Fruit fly (Drosophila melanogaster): ENCODE measurements around the gene CG5347.

The CG5347 gene

DNA sequence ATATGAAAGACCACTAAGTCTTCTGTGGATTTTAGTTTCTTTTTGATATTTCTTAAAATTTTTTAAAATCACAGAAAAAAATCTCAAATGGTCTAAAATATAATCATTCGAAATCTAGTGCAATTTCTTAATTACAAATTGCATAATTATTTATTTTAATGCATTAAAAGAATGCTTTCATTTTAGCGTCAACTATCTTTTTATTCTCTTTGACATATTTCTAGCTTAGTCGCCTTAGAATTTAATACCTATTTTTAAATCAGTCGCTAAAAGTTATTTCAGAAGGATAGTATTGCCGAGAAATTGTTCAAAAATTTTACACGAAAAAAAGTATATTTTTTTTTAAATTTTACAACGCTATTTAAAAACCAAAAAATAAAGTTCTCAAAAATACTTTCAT, at the start of gene CG5347:
CG5347 (plus strand) TSS at position 301 of the 400 bp plus-strand sequence.
- TF ChIP-seq ovo (GFP tag; optimal IDR thresholded peaks at IDR 0.05) (no peak), CG11617 (GFP tag; optimal IDR thresholded peaks at IDR 0.05) (no peak)

- TF ChIP-seq CG11617 (GFP tag; optimal IDR thresholded peaks at IDR 0.05): no peak
- no peak for TF ChIP-seq cic (GFP tag; optimal IDR thresholded peaks at IDR 0.05)
- no peak for TF ChIP-seq pad (GFP tag; optimal IDR thresholded peaks at IDR 0.05)
Measured at dm6 chrX:14727580-14727979, 49.0 kb upstream of the CG5347 start.

DNA sequence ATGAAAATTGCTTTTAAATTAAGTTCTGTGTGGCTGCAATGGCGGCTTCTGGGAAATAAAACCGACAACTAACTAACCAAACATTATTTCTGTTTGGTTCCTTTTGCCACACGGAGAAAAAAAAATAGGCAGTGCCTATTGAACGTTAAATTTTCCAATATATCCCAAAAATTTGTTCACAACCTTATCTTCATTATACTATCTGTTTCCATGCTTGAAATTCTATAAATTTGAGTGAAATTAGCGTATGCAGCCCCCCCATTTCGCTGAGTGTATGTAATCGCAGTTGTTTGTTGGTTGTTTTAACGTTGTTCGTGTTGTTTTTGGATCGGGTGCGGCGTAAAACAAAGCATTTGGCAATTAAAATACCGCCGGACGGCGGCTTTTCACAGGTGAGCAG, 38.2 kb upstream of the CG5347 start:
- no peak for TF ChIP-seq Crg-1 (GFP tag; optimal IDR thresholded peaks at IDR 0.05)
- TF ChIP-seq tj (GFP tag; optimal IDR thresholded peaks at IDR 0.05): no peak
- TF ChIP-seq CG33017 (tag; optimal IDR thresholded peaks at IDR 0.05): no peak
- TF ChIP-seq toe (GFP tag; optimal IDR thresholded peaks at IDR 0.05): no peak
- no peak for TF ChIP-seq CG7045 (GFP tag; optimal IDR thresholded peaks at IDR 0.05)
- TF ChIP-seq CG11617 (GFP tag; optimal IDR thresholded peaks at IDR 0.05): no peak
- TF ChIP-seq cnc (optimal IDR thresholded peaks at IDR 0.05): no peak
- no peak for TF ChIP-seq cic (GFP tag; optimal IDR thresholded peaks at IDR 0.05)
- no peak for TF ChIP-seq pad (GFP tag; optimal IDR thresholded peaks at IDR 0.05)
- TF ChIP-seq bab1 (GFP tag; optimal IDR thresholded peaks at IDR 0.05): no peak

DNA sequence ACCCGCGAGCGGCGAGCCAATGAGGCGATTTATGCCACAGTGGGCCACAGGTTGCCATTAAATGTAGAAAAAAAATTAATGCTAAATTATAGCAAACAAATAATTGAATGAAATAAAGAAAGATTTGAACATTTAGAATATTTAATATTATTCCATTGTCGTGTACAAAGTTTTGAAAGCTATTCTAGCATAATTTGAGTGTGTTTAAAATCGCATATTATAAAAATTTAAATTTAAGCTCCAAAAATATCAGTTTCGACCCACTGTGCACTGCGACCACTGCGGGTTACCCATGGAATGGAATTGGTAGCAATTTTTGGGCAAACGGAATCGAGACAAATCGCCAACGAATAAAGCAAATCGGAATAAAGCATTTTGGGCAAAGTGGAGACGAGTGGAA, 32.8 kb upstream of the CG5347 start:
- no peak for TF ChIP-seq CG12768 (GFP tag; optimal IDR thresholded peaks at IDR 0.05)
- TF ChIP-seq kay (GFP tag; ENCODE audit: borderline replicate concordance): peak; percentile 7

dm6 chrX:14749086-14749874, 27.3 kb upstream of the CG5347 start, which contains the start of gene NetB:
Gene NetB (minus strand): TSS chrX:14749376.
- no peak for TF ChIP-seq tj (GFP tag; optimal IDR thresholded peaks at IDR 0.05)

dm6 chrX:14750448-14750847, 26.1 kb upstream of the CG5347 start:
- TF ChIP-seq ovo (GFP tag; optimal IDR thresholded peaks at IDR 0.05) (no peak), Clk (GFP tag; optimal IDR thresholded peaks at IDR 0.05) (no peak), CG33017 (tag; optimal IDR thresholded peaks at IDR 0.05) (no peak), cic (GFP tag; optimal IDR thresholded peaks at IDR 0.05) (no peak), CG14711 (tag; optimal IDR thresholded peaks at IDR 0.05) (no peak), Hr96 (GFP tag; optimal IDR thresholded peaks at IDR 0.05) (no peak), CG11617 (GFP tag; optimal IDR thresholded peaks at IDR 0.05) (no peak), CG7045 (GFP tag; optimal IDR thresholded peaks at IDR 0.05) (no peak)

DNA sequence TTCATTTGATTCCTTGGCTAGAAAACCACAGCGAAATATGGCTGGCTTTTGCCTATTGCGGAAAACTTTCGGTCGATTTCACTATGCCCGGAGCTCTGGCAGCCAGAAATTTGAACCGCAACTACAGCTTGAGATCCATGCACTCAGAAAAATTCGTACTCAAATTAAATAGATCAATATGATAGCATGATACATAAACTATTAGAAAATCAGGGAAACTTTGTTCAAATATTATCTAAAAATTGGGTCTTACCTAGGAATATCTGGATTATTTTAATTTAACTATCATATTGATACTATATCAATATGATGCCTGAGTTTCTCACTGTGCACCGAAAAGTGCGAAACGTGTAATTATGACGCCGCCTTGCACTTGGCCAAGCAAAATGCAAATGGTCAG, 25.4 kb upstream of the CG5347 start:
- TF ChIP-seq cic (GFP tag; optimal IDR thresholded peaks at IDR 0.05): no peak
- no peak for TF ChIP-seq CG5204 (GFP tag; optimal IDR thresholded peaks at IDR 0.05)
- TF ChIP-seq CG7045 (GFP tag; optimal IDR thresholded peaks at IDR 0.05): no peak
- no peak for TF ChIP-seq cnc (optimal IDR thresholded peaks at IDR 0.05)
- no peak for TF ChIP-seq Crg-1 (GFP tag; optimal IDR thresholded peaks at IDR 0.05)
- TF ChIP-seq Hr96 (GFP tag; optimal IDR thresholded peaks at IDR 0.05): no peak
- no peak for TF ChIP-seq CG14711 (tag; optimal IDR thresholded peaks at IDR 0.05)
- no peak for TF ChIP-seq CG1620 (GFP tag; optimal IDR thresholded peaks at IDR 0.05)
- no peak for TF ChIP-seq ovo (GFP tag; optimal IDR thresholded peaks at IDR 0.05)
- TF ChIP-seq CG11617 (GFP tag; optimal IDR thresholded peaks at IDR 0.05): no peak
- no peak for TF ChIP-seq CG7101 (tag; optimal IDR thresholded peaks at IDR 0.05)
- TF ChIP-seq CG33017 (tag; optimal IDR thresholded peaks at IDR 0.05): no peak
- TF ChIP-seq bab1 (GFP tag; optimal IDR thresholded peaks at IDR 0.05): no peak

dm6 chrX:14765024-14765423, 11.6 kb upstream of the CG5347 start:
- TF ChIP-seq toe (GFP tag; optimal IDR thresholded peaks at IDR 0.05) (no peak), kay (GFP tag; ENCODE audit: borderline replicate concordance) (no peak), CG7101 (tag; optimal IDR thresholded peaks at IDR 0.05) (no peak), Clk (GFP tag; optimal IDR thresholded peaks at IDR 0.05) (no peak), CG12768 (GFP tag; optimal IDR thresholded peaks at IDR 0.05) (no peak), cnc (optimal IDR thresholded peaks at IDR 0.05) (no peak), CG33017 (tag; optimal IDR thresholded peaks at IDR 0.05) (no peak), CG14711 (tag; optimal IDR thresholded peaks at IDR 0.05) (no peak), CG11617 (GFP tag; optimal IDR thresholded peaks at IDR 0.05) (no peak), tj (GFP tag; optimal IDR thresholded peaks at IDR 0.05) (no peak), bab1 (GFP tag; optimal IDR thresholded peaks at IDR 0.05) (no peak), Crg-1 (GFP tag; optimal IDR thresholded peaks at IDR 0.05) (no peak)
